Fruit fly (Drosophila melanogaster) whole organism, adult: ENCODE measurements around the gene CG12589.

Experiments
- Clk ChIP-seq: fragments of 200-800 bp; sonication (Bioruptor generic); optimal IDR thresholded peaks from 2 replicates; lab custom pipeline; 2017; ENCODE audit warnings: missing biosample characterization, missing genetic modification characterization
- Hr96 ChIP-seq: fragments of 200-800 bp; sonication (Bioruptor generic); optimal IDR thresholded peaks from 2 replicates; lab custom pipeline; 2016; ENCODE audit warnings: missing biosample characterization, missing genetic modification characterization
- Mnt ChIP-seq: fragments of 200-800 bp; sonication (Bioruptor generic); optimal IDR thresholded peaks from 2 replicates; lab custom pipeline; 2016; ENCODE audit warnings: missing biosample characterization, mild to moderate bottlenecking, missing genetic modification characterization
- ovo ChIP-seq: fragments of 200-800 bp; sonication (Bioruptor generic); optimal IDR thresholded peaks from 2 replicates; lab custom pipeline; 2016; ENCODE audit warnings: missing biosample characterization, missing genetic modification characterization
- pad ChIP-seq: fragments of 200-800 bp; sonication (Bioruptor generic); optimal IDR thresholded peaks from 3 replicates; lab custom pipeline; 2017; ENCODE audit warnings: missing biosample characterization, missing genetic modification characterization, mild to moderate bottlenecking, moderate library complexity, missing genetic modification reagents

- TF ChIP-seq Clk (GFP tag; lab: Kevin White, UChicago) (no peak), ovo (GFP tag; lab: Kevin White, UChicago) (no peak), Mnt (no peak), pad (no peak), Hr96 (GFP tag; lab: Kevin White, UChicago) (no peak)
Measured at dm6 chr3R:5105439-5105838, 33.4 kb downstream of the CG12589 start.
